Fruit fly (Drosophila melanogaster) whole organism, embryonic: ENCODE results near the gene CG5326.
A peak's percentile ranks its signal among the peaks of the same experiment; 100 is the strongest.

Experiments used
- ATbp ChIP-seq: fragments of 200-800 bp; sonication (Bioruptor generic); optimal IDR thresholded peaks from 2 replicates; lab custom pipeline; 2017; ENCODE audit warnings: missing biosample characterization, mild to moderate bottlenecking, missing genetic modification characterization, missing genetic modification reagents
- Abd-B ChIP-seq: fragments of 200-800 bp; sonication (Bioruptor generic); optimal IDR thresholded peaks from 2 replicates; lab custom pipeline; 2018; ENCODE audit warnings: missing biosample characterization, mild to moderate bottlenecking, missing genetic modification characterization, moderate library complexity
- B-H1 ChIP-seq: fragments of 200-800 bp; sonication (Bioruptor generic); IDR thresholded peaks from 3 replicates; pipeline ENCODE4 v1.3.6; 2022; ENCODE audit warnings: missing biosample characterization, missing genetic modification characterization
- Bdp1 ChIP-seq: fragments of 200-800 bp; sonication (Bioruptor generic); optimal IDR thresholded peaks from 3 replicates; lab custom pipeline; 2016; ENCODE audit warnings: missing biosample characterization, missing genetic modification characterization
- Bteb2 ChIP-seq: fragments of 200-800 bp; sonication (Bioruptor generic); optimal IDR thresholded peaks from 2 replicates; lab custom pipeline; 2016; ENCODE audit warnings: missing biosample characterization, missing genetic modification characterization
- CG10366 ChIP-seq: fragments of 200-800 bp; sonication (Bioruptor generic); IDR thresholded peaks from 2 replicates; pipeline ENCODE4 v1.3.6; 2022; ENCODE audit warnings: missing biosample characterization, missing genetic modification characterization
- CG10565 ChIP-seq: fragments of 200-800 bp; sonication (Bioruptor generic); optimal IDR thresholded peaks from 3 replicates; lab custom pipeline; 2016; ENCODE audit warnings: missing biosample characterization, mild to moderate bottlenecking, missing genetic modification characterization
- CG11398 ChIP-seq: fragments of 200-800 bp; sonication (Bioruptor generic); optimal IDR thresholded peaks from 2 replicates; lab custom pipeline; 2016; ENCODE audit warnings: missing biosample characterization, missing genetic modification characterization
- CG12104 ChIP-seq: fragments of 200-800 bp; sonication (Bioruptor generic); optimal IDR thresholded peaks from 3 replicates; lab custom pipeline; 2016; ENCODE audit warnings: missing biosample characterization, missing genetic modification characterization
- CG12769 ChIP-seq: fragments of 200-800 bp; sonication (Bioruptor generic); optimal IDR thresholded peaks from 2 replicates; lab custom pipeline; 2019; ENCODE audit warnings: missing biosample characterization, mild to moderate bottlenecking, missing genetic modification characterization, moderate library complexity
- CG14014 ChIP-seq: fragments of 200-800 bp; sonication (Bioruptor generic); IDR thresholded peaks from 2 replicates; pipeline ENCODE4 v1.3.6; 2022; ENCODE audit warnings: missing biosample characterization, missing genetic modification characterization
- CG14441 ChIP-seq: fragments of 200-800 bp; sonication (Bioruptor generic); IDR thresholded peaks from 2 replicates; pipeline ENCODE4 v1.3.6; 2022; ENCODE audit warnings: missing biosample characterization, missing genetic modification characterization
- CG15479 ChIP-seq: fragments of 200-800 bp; sonication (Bioruptor generic); optimal IDR thresholded peaks from 3 replicates; lab custom pipeline; 2019; ENCODE audit warnings: missing biosample characterization, mild to moderate bottlenecking, missing genetic modification characterization, moderate library complexity
- CG15696 ChIP-seq: fragments of 200-800 bp; sonication (Bioruptor generic); optimal IDR thresholded peaks from 2 replicates; lab custom pipeline; 2019; ENCODE audit warnings: missing biosample characterization, mild to moderate bottlenecking, missing genetic modification characterization, moderate library complexity
- CG2875 ChIP-seq: fragments of 200-800 bp; sonication (Bioruptor generic); optimal IDR thresholded peaks from 2 replicates; lab custom pipeline; 2017; ENCODE audit warnings: missing biosample characterization, mild to moderate bottlenecking, missing genetic modification characterization, missing genetic modification reagents
- CG3407 ChIP-seq: fragments of 200-800 bp; sonication (Bioruptor generic); optimal IDR thresholded peaks from 2 replicates; lab custom pipeline; 2018; ENCODE audit warnings: missing biosample characterization, mild to moderate bottlenecking, missing genetic modification characterization
- CG34224 ChIP-seq: fragments of 200-800 bp; sonication (Bioruptor generic); IDR thresholded peaks from 3 replicates; pipeline ENCODE4 v1.3.6; 2022; ENCODE audit warnings: missing biosample characterization, missing genetic modification characterization; ENCODE audit not compliant: partially characterized antibody
- CG34422 ChIP-seq: fragments of 200-800 bp; sonication (Bioruptor generic); IDR thresholded peaks from 3 replicates; pipeline ENCODE4 v1.3.6; 2022; ENCODE audit warnings: missing biosample characterization, missing genetic modification characterization
- CG6813 ChIP-seq: fragments of 200-800 bp; sonication (Bioruptor generic); optimal IDR thresholded peaks from 2 replicates; lab custom pipeline; 2017; ENCODE audit warnings: missing biosample characterization, missing genetic modification characterization, mild to moderate bottlenecking, moderate library complexity, missing genetic modification reagents
- CG6854 ChIP-seq: fragments of 200-800 bp; sonication (Bioruptor generic); optimal IDR thresholded peaks from 3 replicates; lab custom pipeline; 2017; ENCODE audit warnings: missing biosample characterization, mild to moderate bottlenecking, missing genetic modification characterization
- CG7357 ChIP-seq: fragments of 200-800 bp; sonication (Bioruptor generic); IDR thresholded peaks from 3 replicates; pipeline ENCODE4 v1.3.6; 2022; ENCODE audit warnings: missing biosample characterization, missing genetic modification characterization
- CG7556 ChIP-seq: fragments of 200-800 bp; sonication (Bioruptor generic); optimal IDR thresholded peaks from 2 replicates; lab custom pipeline; 2017; ENCODE audit warnings: missing biosample characterization, mild to moderate bottlenecking, missing genetic modification characterization
- CG9876 ChIP-seq: fragments of 200-800 bp; sonication (Bioruptor generic); optimal IDR thresholded peaks from 2 replicates; lab custom pipeline; 2016; ENCODE audit warnings: missing biosample characterization, missing genetic modification characterization
- HHEX ChIP-seq: fragments of 200-800 bp; sonication (Bioruptor generic); optimal IDR thresholded peaks from 3 replicates; lab custom pipeline; 2017; ENCODE audit warnings: missing biosample characterization, mild to moderate bottlenecking, missing genetic modification characterization, missing genetic modification reagents
- MTF-1 ChIP-seq: fragments of 200-800 bp; sonication (Bioruptor generic); optimal IDR thresholded peaks from 2 replicates; lab custom pipeline; 2018; ENCODE audit warnings: missing biosample characterization, mild to moderate bottlenecking, missing genetic modification characterization, borderline replicate concordance
- NC2α ChIP-seq: fragments of 200-800 bp; sonication (Bioruptor generic); optimal IDR thresholded peaks from 2 replicates; lab custom pipeline; 2016; ENCODE audit warnings: missing biosample characterization, missing genetic modification characterization
- NC2β ChIP-seq: fragments of 200-800 bp; sonication (Bioruptor generic); optimal IDR thresholded peaks from 2 replicates; lab custom pipeline; 2016; ENCODE audit warnings: missing biosample characterization, missing genetic modification characterization
- Neu2 ChIP-seq: fragments of 200-800 bp; sonication (Bioruptor generic); optimal IDR thresholded peaks from 3 replicates; lab custom pipeline; 2016; ENCODE audit warnings: missing biosample characterization, missing genetic modification characterization, borderline replicate concordance
- Side ChIP-seq: fragments of 200-800 bp; sonication (Bioruptor generic); optimal IDR thresholded peaks from 2 replicates; lab custom pipeline; 2016; ENCODE audit warnings: missing biosample characterization, missing genetic modification characterization
- Xbp1 ChIP-seq: fragments of 200-800 bp; sonication (Bioruptor generic); optimal IDR thresholded peaks from 3 replicates; lab custom pipeline; 2016; ENCODE audit warnings: missing biosample characterization, mild to moderate bottlenecking, missing genetic modification characterization
- ase ChIP-seq: fragments of 200-800 bp; sonication (Bioruptor generic); IDR thresholded peaks from 3 replicates; pipeline ENCODE4 v1.3.6; 2022; ENCODE audit warnings: missing biosample characterization, missing genetic modification characterization
- bowl ChIP-seq: fragments of 200-800 bp; sonication (Bioruptor generic); IDR thresholded peaks from 2 replicates; pipeline ENCODE4 v1.3.6; 2022; ENCODE audit warnings: missing biosample characterization, missing genetic modification characterization
- cg ChIP-seq: fragments of 200-800 bp; sonication (Bioruptor generic); optimal IDR thresholded peaks from 3 replicates; lab custom pipeline; 2019; ENCODE audit warnings: missing biosample characterization, mild to moderate bottlenecking, missing genetic modification characterization, moderate library complexity
- crp ChIP-seq, 2 experiments: fragments of 200-800 bp; sonication (Bioruptor generic); optimal IDR thresholded peaks; 2 replicates in 1 of 2; 3 replicates in 1 of 2; lab custom pipeline; 2017; ENCODE audit warnings: missing biosample characterization in 2 of 2, missing genetic modification characterization in 2 of 2, mild to moderate bottlenecking in 1 of 2, moderate library complexity in 1 of 2
- dan ChIP-seq: fragments of 200-800 bp; sonication (Bioruptor generic); IDR thresholded peaks from 2 replicates; pipeline ENCODE4 v1.3.6; 2022; ENCODE audit warnings: missing biosample characterization, missing genetic modification characterization
- disco-r ChIP-seq: fragments of 200-800 bp; sonication (Bioruptor generic); optimal IDR thresholded peaks from 2 replicates; lab custom pipeline; 2016; ENCODE audit warnings: missing biosample characterization, missing genetic modification characterization
- ftz-f1 ChIP-seq: fragments of 200-800 bp; sonication (Bioruptor generic); optimal IDR thresholded peaks from 2 replicates; lab custom pipeline; 2016; ENCODE audit warnings: missing biosample characterization, missing genetic modification characterization
- gsb-n ChIP-seq: fragments of 200-800 bp; sonication (Bioruptor generic); optimal IDR thresholded peaks from 3 replicates; lab custom pipeline; 2018; ENCODE audit warnings: missing biosample characterization, mild to moderate bottlenecking, missing genetic modification characterization
- ham ChIP-seq: fragments of 200-800 bp; sonication (Bioruptor generic); IDR thresholded peaks from 2 replicates; pipeline ENCODE4 v1.3.6; 2022; ENCODE audit warnings: missing biosample characterization, missing genetic modification characterization
- jing ChIP-seq: fragments of 200-800 bp; sonication (Bioruptor generic); optimal IDR thresholded peaks from 2 replicates; lab custom pipeline; 2018; ENCODE audit warnings: missing biosample characterization, mild to moderate bottlenecking, missing genetic modification characterization
- lilli ChIP-seq: fragments of 200-800 bp; sonication (Bioruptor generic); optimal IDR thresholded peaks from 3 replicates; lab custom pipeline; 2016; ENCODE audit warnings: missing biosample characterization, missing genetic modification characterization
- peb ChIP-seq: fragments of 200-800 bp; sonication (Bioruptor generic); IDR thresholded peaks from 2 replicates; pipeline ENCODE4 v1.3.6; 2022; ENCODE audit warnings: missing biosample characterization, missing genetic modification characterization
- phol ChIP-seq: fragments of 200-800 bp; sonication (Bioruptor generic); optimal IDR thresholded peaks from 3 replicates; lab custom pipeline; 2018; ENCODE audit warnings: missing biosample characterization, mild to moderate bottlenecking, missing genetic modification characterization, moderate library complexity
- ranshi ChIP-seq: fragments of 200-800 bp; sonication (Bioruptor generic); IDR thresholded peaks from 2 replicates; pipeline ENCODE4 v1.3.6; 2022; ENCODE audit warnings: missing biosample characterization, missing genetic modification characterization
- rib ChIP-seq: fragments of 200-800 bp; sonication (Bioruptor generic); IDR thresholded peaks from 2 replicates; pipeline ENCODE4 v1.3.6; 2022; ENCODE audit warnings: missing biosample characterization, missing genetic modification characterization
- sens-2 ChIP-seq: fragments of 200-800 bp; sonication (Bioruptor generic); IDR thresholded peaks from 2 replicates; pipeline ENCODE4 v1.3.6; 2022; ENCODE audit warnings: missing biosample characterization, missing genetic modification characterization
- slou ChIP-seq: fragments of 200-800 bp; sonication (Bioruptor generic); optimal IDR thresholded peaks from 3 replicates; lab custom pipeline; 2016; ENCODE audit warnings: missing biosample characterization, missing genetic modification characterization
- slp2 ChIP-seq: fragments of 200-800 bp; sonication (Bioruptor generic); optimal IDR thresholded peaks from 2 replicates; lab custom pipeline; 2016; ENCODE audit warnings: missing biosample characterization, missing genetic modification characterization
- unc-4 ChIP-seq: fragments of 200-800 bp; sonication (Bioruptor generic); IDR thresholded peaks from 2 replicates; pipeline ENCODE4 v1.3.6; 2022; ENCODE audit warnings: missing biosample characterization, missing genetic modification characterization; ENCODE audit not compliant: partially characterized antibody

Gene CG5326

dm6 chr3R:22524344-22525072 lies 15.2 kb downstream of the CG5326 start (continued):
- TF ChIP-seq CG7556 (GFP tag; lab: Kevin White, UChicago) (peak; percentile 55), CG6854 (GFP tag; lab: Kevin White, UChicago) (peak; percentile 23), CG3407 (GFP tag; lab: Kevin White, UChicago) (peak; percentile 82), B-H1 (GFP tag; lab: Robert Waterston, UW) (peak; percentile 30; the same call in 1 of the 3 replicates), CG10565 (no peak), Side (GFP tag; lab: Kevin White, UChicago) (peak; percentile 54), CG14441 (GFP tag; lab: Robert Waterston, UW) (peak; percentile 11; the same call in 1 of the 2 replicates), CG7357 (GFP tag; lab: Robert Waterston, UW) (no peak), CG6813 (GFP tag; lab: Kevin White, UChicago) (peak; percentile 72), CG15696 (tag; lab: Kevin White, UChicago) (peak; percentile 20), disco-r (no peak), rib (no peak), CG34224 (0 out of 3 replicates have a peak, but pooled peaks have one; percentile 10), CG34422 (GFP tag; lab: Robert Waterston, UW) (no peak), Neu2 (GFP tag; lab: Kevin White, UChicago) (no peak), jing (GFP tag; lab: Kevin White, UChicago) (no peak), CG14014 (GFP tag; lab: Robert Waterston, UW) (peak; percentile 38; the same call in 1 of the 2 replicates), sens-2 (GFP tag; lab: Robert Waterston, UW) (no peak), dan (GFP tag; lab: Robert Waterston, UW) (no peak), ham (no peak), CG12104 (GFP tag; lab: Kevin White, UChicago) (peak; percentile 14), ftz-f1 (GFP tag; lab: Kevin White, UChicago) (peak; percentile 92), unc-4 (GFP tag; lab: Robert Waterston, UW) (no peak), ATbp (peak; percentile 95), CG9876 (GFP tag; lab: Kevin White, UChicago) (no peak), lilli (GFP tag; lab: Kevin White, UChicago) (no peak), CG11398 (GFP tag; lab: Kevin White, UChicago) (peak; percentile 57), cg (GFP tag; lab: Kevin White, UChicago) (no peak), MTF-1 (GFP tag; lab: Kevin White, UChicago) (peak; percentile 81), ase (GFP tag; lab: Robert Waterston, UW) (no peak), gsb-n (tag; lab: Kevin White, UChicago) (peak; percentile 50), Abd-B (GFP tag; lab: Kevin White, UChicago) (no peak), CG15479 (no peak), Bteb2 (GFP tag; lab: Kevin White, UChicago) (no peak), CG12769 (tag; lab: Kevin White, UChicago) (peak; percentile 40), Xbp1 (GFP tag; lab: Kevin White, UChicago) (peak; percentile 31), ranshi (GFP tag; lab: Robert Waterston, UW) (peak; percentile 66; the same call in 1 of the 2 replicates), NC2β (GFP tag; lab: Kevin White, UChicago) (no peak), NC2α (GFP tag; lab: Kevin White, UChicago) (peak; percentile 25), peb (GFP tag; lab: Robert Waterston, UW) (no peak), crp (GFP tag; optimal IDR thresholded peaks at IDR 0.05; lab: Kevin White, UChicago) (no peak), bowl (GFP tag; lab: Robert Waterston, UW) (no peak), CG10366 (no peak), phol (tag; lab: Kevin White, UChicago) (no peak), slp2 (peak; percentile 41), slou (no peak), HHEX (GFP tag; lab: Kevin White, UChicago) (peak; percentile 79), CG2875 (GFP tag; lab: Kevin White, UChicago) (peak; percentile 79), Bdp1 (GFP tag; lab: Kevin White, UChicago) (peak; percentile 25)
